Fruit fly (Drosophila melanogaster): ENCODE results near the gene Cpr78Cc.

Cpr78Cc gene

DNA sequence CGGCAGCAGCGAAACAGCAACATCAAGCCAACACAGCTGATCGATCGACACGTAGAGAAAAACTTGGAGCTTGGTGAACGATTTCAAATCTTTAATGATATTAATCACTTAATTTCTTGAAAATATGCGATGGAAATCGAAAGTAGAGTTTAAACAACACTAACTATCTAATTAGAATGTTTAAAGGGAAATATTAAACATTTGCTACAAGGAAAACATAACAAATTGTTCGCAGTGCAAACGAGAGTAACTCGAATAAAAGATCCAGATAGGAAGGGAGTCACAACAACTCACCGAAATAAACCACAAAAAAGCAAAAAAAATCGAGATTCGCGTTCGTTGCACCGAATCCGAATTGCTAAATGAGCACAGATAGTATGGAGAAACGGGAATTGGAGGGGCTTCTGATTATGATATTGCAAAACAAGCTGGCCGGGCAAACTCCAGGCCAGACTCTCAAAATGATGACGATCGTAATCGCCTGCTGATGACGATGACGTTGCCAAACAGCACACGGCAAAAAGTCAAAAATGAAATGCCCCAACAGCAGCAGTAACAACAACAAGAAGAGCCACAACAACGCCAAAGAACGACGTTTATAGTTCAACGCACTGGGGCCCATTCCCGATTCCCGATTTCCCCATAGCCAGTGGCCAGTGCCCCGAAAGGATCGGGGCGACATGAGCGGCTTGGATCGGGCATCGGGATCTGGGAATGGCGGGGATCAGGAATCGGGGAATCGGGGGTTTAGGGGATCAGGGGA lies 46.4 kb upstream of the Cpr78Cc start (continued):
- peak; percentile 14 for TF ChIP-seq lab (GFP tag; optimal IDR thresholded peaks at IDR 0.05)
- no peak for TF ChIP-seq cad (GFP tag; optimal IDR thresholded peaks at IDR 0.05)
- no peak for TF ChIP-seq Fer1 (GFP tag; optimal IDR thresholded peaks at IDR 0.05)
- no peak for TF ChIP-seq CG10565 (GFP tag; optimal IDR thresholded peaks at IDR 0.05)
- no peak for TF ChIP-seq Hey (tag; optimal IDR thresholded peaks at IDR 0.05)
- TF ChIP-seq gsb (GFP tag; IDR thresholded peaks at IDR 0.05), result no peak
- TF ChIP-seq sna (GFP tag; IDR thresholded peaks at IDR 0.05; ENCODE audit: partially characterized antibody), result no peak
- TF ChIP-seq CG6254 (GFP tag; optimal IDR thresholded peaks at IDR 0.05), result no peak
- no peak for TF ChIP-seq Nf-YA (GFP tag; IDR thresholded peaks at IDR 0.05)
- no peak for TF ChIP-seq CG7928 (GFP tag; optimal IDR thresholded peaks at IDR 0.05)
- TF ChIP-seq CG11695 (GFP tag; IDR thresholded peaks at IDR 0.05), result no peak
- no peak for TF ChIP-seq CG11696 (GFP tag; IDR thresholded peaks at IDR 0.05)
- no peak for TF ChIP-seq CG2199 (GFP tag; IDR thresholded peaks at IDR 0.05)
- TF ChIP-seq slou (GFP tag; optimal IDR thresholded peaks at IDR 0.05), result no peak
- no peak for TF ChIP-seq D19B (GFP tag; optimal IDR thresholded peaks at IDR 0.05)
- TF ChIP-seq stwl (tag; optimal IDR thresholded peaks at IDR 0.05), result no peak
- no peak for TF ChIP-seq CG10274 (GFP tag; optimal IDR thresholded peaks at IDR 0.05)
- no peak for TF ChIP-seq so (GFP tag; IDR thresholded peaks at IDR 0.05)
- no peak for TF ChIP-seq h (optimal IDR thresholded peaks at IDR 0.05)
- no peak for TF ChIP-seq prd (optimal IDR thresholded peaks at IDR 0.05)
- TF ChIP-seq prd (GFP tag; IDR thresholded peaks at IDR 0.05), result peak; percentile 59; the same call in 1 of the 3 replicates
- no peak for TF ChIP-seq wek (GFP tag; optimal IDR thresholded peaks at IDR 0.05)
- TF ChIP-seq dysf (GFP tag; IDR thresholded peaks at IDR 0.05), result no peak
- no peak for TF ChIP-seq CG15696 (tag; optimal IDR thresholded peaks at IDR 0.05)
- no peak for TF ChIP-seq fu2 (GFP tag; optimal IDR thresholded peaks at IDR 0.05)
- TF ChIP-seq CG8281 (tag; optimal IDR thresholded peaks at IDR 0.05), result no peak
- TF ChIP-seq D19A (tag; optimal IDR thresholded peaks at IDR 0.05), result peak; percentile 36
- no peak for TF ChIP-seq Dip3 (GFP tag; optimal IDR thresholded peaks at IDR 0.05)
- no peak for TF ChIP-seq CG12104 (GFP tag; optimal IDR thresholded peaks at IDR 0.05)
- peak; percentile 1 for TF ChIP-seq grn (GFP tag; optimal IDR thresholded peaks at IDR 0.05)
- peak; percentile 15; the same call in 1 of the 2 replicates for TF ChIP-seq CG10366 (GFP tag; IDR thresholded peaks at IDR 0.05)
- no peak for TF ChIP-seq en (GFP tag; optimal IDR thresholded peaks at IDR 0.05)
- no peak for TF ChIP-seq CG1647 (GFP tag; optimal IDR thresholded peaks at IDR 0.05)
- no peak for TF ChIP-seq B-H2 (GFP tag; optimal IDR thresholded peaks at IDR 0.05)
- no peak for TF ChIP-seq CG4328 (GFP tag; optimal IDR thresholded peaks at IDR 0.05)
- TF ChIP-seq NFAT (GFP tag; IDR thresholded peaks at IDR 0.05), result no peak
- 0 out of 2 replicates have a peak, but pooled peaks have one; percentile 18 for TF ChIP-seq CG11085 (GFP tag; IDR thresholded peaks at IDR 0.05)
- no peak for TF ChIP-seq HLH4C (GFP tag; IDR thresholded peaks at IDR 0.05; ENCODE audit: partially characterized antibody)
- TF ChIP-seq Xbp1 (GFP tag; optimal IDR thresholded peaks at IDR 0.05), result peak; percentile 60
- TF ChIP-seq phol (tag; optimal IDR thresholded peaks at IDR 0.05), result peak; percentile 71
- no peak for TF ChIP-seq Stat92E (GFP tag; optimal IDR thresholded peaks at IDR 0.05)
- no peak for TF ChIP-seq vfl (GFP tag; optimal IDR thresholded peaks at IDR 0.05)
- TF ChIP-seq CG33213 (GFP tag; optimal IDR thresholded peaks at IDR 0.05), result no peak
- peak; percentile 30 for TF ChIP-seq btn (GFP tag; optimal IDR thresholded peaks at IDR 0.05)
- no peak for TF ChIP-seq CG11560 (tag; IDR thresholded peaks at IDR 0.05)
- TF ChIP-seq CkIIα-i1 (GFP tag; IDR thresholded peaks at IDR 0.05), result no peak
- no peak for TF ChIP-seq CG7987 (GFP tag; optimal IDR thresholded peaks at IDR 0.05)
- no peak for TF ChIP-seq psq (GFP tag; optimal IDR thresholded peaks at IDR 0.05)
- TF ChIP-seq CG34224 (GFP tag; IDR thresholded peaks at IDR 0.05; ENCODE audit: partially characterized antibody), result no peak
- no peak for TF ChIP-seq bowl (GFP tag; IDR thresholded peaks at IDR 0.05)
- TF ChIP-seq CG5180 (GFP tag; optimal IDR thresholded peaks at IDR 0.05), result no peak
